Worm (Caenorhabditis elegans) whole organism, L4 larva: ENCODE results near the gene ctsa-1.2.
A peak's percentile ranks its signal among the peaks of the same experiment; 100 is the strongest.

Experiments
- D1046.2 ChIP-seq: fragments of 200-800 bp; sonication (Bioruptor generic); IDR thresholded peaks from 2 replicates; pipeline ENCODE4 v1.3.6; 2022; ENCODE audit warnings: missing genetic modification characterization, missing compliant biosample characterization
- F10B5.3 ChIP-seq: sonication (generic microtip); optimal IDR thresholded peaks from 2 replicates; lab custom pipeline; 2016; ENCODE audit warnings: mild to moderate bottlenecking, missing genetic modification characterization, missing compliant biosample characterization
- F37D6.2 ChIP-seq: sonication (generic microtip); optimal IDR thresholded peaks from 2 replicates; lab custom pipeline; 2016; ENCODE audit warnings: mild to moderate bottlenecking, missing genetic modification characterization, missing compliant biosample characterization
- T26A8.4 ChIP-seq: fragments of 200-800 bp; sonication (Bioruptor generic); IDR thresholded peaks from 2 replicates; pipeline ENCODE4 v1.3.6; 2022; ENCODE audit warnings: missing genetic modification characterization, missing compliant biosample characterization
- Y75B8A.6 ChIP-seq: fragments of 200-800 bp; sonication (Bioruptor generic); IDR thresholded peaks from 2 replicates; pipeline ENCODE4 v1.3.6; 2022; ENCODE audit warnings: missing genetic modification reagents, missing genetic modification characterization, missing compliant biosample characterization
- ZK337.2 ChIP-seq: fragments of 200-800 bp; sonication (Bioruptor generic); IDR thresholded peaks from 2 replicates; pipeline ENCODE4 v1.3.6; 2022; ENCODE audit warnings: missing genetic modification reagents, missing genetic modification characterization, missing compliant biosample characterization
- aha-1 ChIP-seq: fragments of 150-350 bp; peaks from one replicate; lab custom pipeline; 2014; ENCODE audit warnings: missing biosample characterization, missing genetic modification characterization
- ceh-28 ChIP-seq: fragments of 150-350 bp; optimal IDR thresholded peaks from 2 replicates; lab custom pipeline; 2014; ENCODE audit warnings: missing biosample characterization, missing genetic modification reagents, missing genetic modification characterization
- ceh-32 ChIP-seq: sonication (generic microtip); optimal IDR thresholded peaks from 2 replicates; lab custom pipeline; 2016; ENCODE audit warnings: mild to moderate bottlenecking, missing genetic modification characterization, missing compliant biosample characterization; ENCODE audit not compliant: poor library complexity
- ceh-44 ChIP-seq: fragments of 200-800 bp; sonication (Bioruptor generic); IDR thresholded peaks from 2 replicates; pipeline ENCODE4 v1.3.6; 2022; ENCODE audit warnings: missing genetic modification reagents, missing genetic modification characterization, missing compliant biosample characterization
- ceh-62 ChIP-seq: sonication (generic microtip); optimal IDR thresholded peaks from 2 replicates; lab custom pipeline; 2017; ENCODE audit warnings: missing biosample characterization, missing genetic modification characterization
- ceh-82 ChIP-seq: sonication (generic microtip); optimal IDR thresholded peaks from 2 replicates; lab custom pipeline; 2017; ENCODE audit warnings: missing biosample characterization, missing genetic modification characterization
- cey-2 ChIP-seq: sonication (generic microtip); optimal IDR thresholded peaks from 3 replicates; lab custom pipeline; 2017; ENCODE audit warnings: missing genetic modification characterization, mild to moderate bottlenecking, missing compliant biosample characterization, antibody characterized with exemption, borderline replicate concordance; ENCODE audit not compliant: insufficient read depth
- daf-16 ChIP-seq, 3 experiments: sonication (generic microtip); optimal IDR thresholded peaks; 2 replicates each; lab custom pipeline; 2016 to 2017; ENCODE audit warnings: missing genetic modification characterization in 3 of 3, missing genetic modification reagents in 3 of 3, mild to moderate bottlenecking in 2 of 3, missing compliant biosample characterization in 2 of 3, missing biosample characterization in 1 of 3, moderate library complexity in 1 of 3
- dmd-6 ChIP-seq: fragments of 200-800 bp; sonication (Bioruptor generic); IDR thresholded peaks from 2 replicates; pipeline ENCODE4 v1.3.6; 2022; ENCODE audit warnings: missing genetic modification reagents, missing genetic modification characterization, missing compliant biosample characterization
- dve-1 ChIP-seq: sonication (generic microtip); optimal IDR thresholded peaks from 2 replicates; lab custom pipeline; 2017; ENCODE audit warnings: antibody characterized with exemption, mild to moderate bottlenecking, missing genetic modification characterization, missing compliant biosample characterization; ENCODE audit not compliant: insufficient read depth
- egl-27 ChIP-seq: sonication (generic microtip); optimal IDR thresholded peaks from 3 replicates; lab custom pipeline; 2017; ENCODE audit warnings: missing biosample characterization, missing genetic modification reagents, missing genetic modification characterization
- fos-1 ChIP-seq: fragments of 150-350 bp; optimal IDR thresholded peaks from 2 replicates; lab custom pipeline; 2014; ENCODE audit warnings: missing biosample characterization, missing genetic modification characterization
- gei-8 ChIP-seq: fragments of 200-800 bp; sonication (Bioruptor generic); optimal IDR thresholded peaks from 2 replicates; lab custom pipeline; 2018; ENCODE audit warnings: mild to moderate bottlenecking, missing genetic modification characterization, missing compliant biosample characterization
- hif-1 ChIP-seq, 2 experiments: sonication (generic microtip); optimal IDR thresholded peaks; 2 replicates each; lab custom pipeline; 2016 to 2017; ENCODE audit warnings: missing compliant biosample characterization in 2 of 2, missing genetic modification characterization in 2 of 2, missing genetic modification reagents in 2 of 2, missing genotype in 2 of 2, mild to moderate bottlenecking in 1 of 2
- jun-1 ChIP-seq: fragments of 150-350 bp; optimal IDR thresholded peaks from 2 replicates; lab custom pipeline; 2014; ENCODE audit warnings: missing biosample characterization, missing genetic modification reagents, missing genetic modification characterization
- lin-13 ChIP-seq: fragments of 150-350 bp; optimal IDR thresholded peaks from 2 replicates; lab custom pipeline; 2014; ENCODE audit warnings: missing biosample characterization, missing genetic modification reagents, missing genetic modification characterization
- lin-15B ChIP-seq: fragments of 150-350 bp; sonication (generic microtip); optimal IDR thresholded peaks from 3 replicates; lab custom pipeline; 2014; ENCODE audit warnings: missing biosample characterization, missing genetic modification characterization
- lir-3 ChIP-seq: sonication (generic microtip); optimal IDR thresholded peaks from 2 replicates; lab custom pipeline; 2016; ENCODE audit warnings: mild to moderate bottlenecking, missing genetic modification characterization, missing compliant biosample characterization
- lsy-2 ChIP-seq, 2 experiments: fragments of 150-350 bp in 1 of 2; sonication (generic microtip) in 1 of 2; optimal IDR thresholded peaks; 2 replicates each; lab custom pipeline; 2014 to 2017; ENCODE audit warnings: missing biosample characterization in 2 of 2, missing genetic modification characterization in 2 of 2
- mdl-1 ChIP-seq, 2 experiments: fragments of 150-350 bp in 1 of 2; sonication (generic microtip) in 1 of 2; optimal IDR thresholded peaks; 2 replicates each; lab custom pipeline; 2014 to 2017; ENCODE audit warnings: missing biosample characterization in 2 of 2, missing genetic modification characterization in 2 of 2
- mep-1 ChIP-seq: fragments of 150-350 bp; sonication (generic microtip); optimal IDR thresholded peaks from 3 replicates; lab custom pipeline; 2014; ENCODE audit warnings: missing biosample characterization, missing genetic modification characterization
- mes-2 ChIP-seq: sonication (generic microtip); optimal IDR thresholded peaks from 2 replicates; lab custom pipeline; 2016; ENCODE audit warnings: missing genotype, mild to moderate bottlenecking, missing genetic modification characterization, missing compliant biosample characterization; ENCODE audit not compliant: poor library complexity, severe bottlenecking
- mxl-3 ChIP-seq: fragments of 200-800 bp; sonication (Bioruptor generic); optimal IDR thresholded peaks from 2 replicates; lab custom pipeline; 2018; ENCODE audit warnings: mild to moderate bottlenecking, missing genetic modification characterization, missing compliant biosample characterization
- nhr-10 ChIP-seq: fragments of 150-350 bp; optimal IDR thresholded peaks from 2 replicates; lab custom pipeline; 2014; ENCODE audit warnings: missing biosample characterization, missing genetic modification characterization
- nhr-102 ChIP-seq: sonication (generic microtip); optimal IDR thresholded peaks from 2 replicates; lab custom pipeline; 2016; ENCODE audit warnings: mild to moderate bottlenecking, missing genetic modification characterization, moderate library complexity, missing compliant biosample characterization
- nhr-11 ChIP-seq: fragments of 150-350 bp; optimal IDR thresholded peaks from 2 replicates; lab custom pipeline; 2014; ENCODE audit warnings: missing biosample characterization, missing genetic modification characterization
- nhr-111 ChIP-seq: fragments of 200-800 bp; sonication (Bioruptor generic); optimal IDR thresholded peaks from 2 replicates; lab custom pipeline; 2018; ENCODE audit warnings: mild to moderate bottlenecking, missing genetic modification characterization, missing compliant biosample characterization
- nhr-237 ChIP-seq: sonication (generic microtip); optimal IDR thresholded peaks from 2 replicates; lab custom pipeline; 2017; ENCODE audit warnings: missing biosample characterization, missing genetic modification characterization
- nhr-25 ChIP-seq: sonication (generic microtip); optimal IDR thresholded peaks from 2 replicates; lab custom pipeline; 2017; ENCODE audit warnings: missing genetic modification characterization, mild to moderate bottlenecking, missing compliant biosample characterization, antibody characterized with exemption, moderate library complexity, borderline replicate concordance; ENCODE audit not compliant: insufficient read depth
- nhr-28 ChIP-seq: fragments of 150-350 bp; optimal IDR thresholded peaks from 2 replicates; lab custom pipeline; 2014; ENCODE audit warnings: missing biosample characterization, missing genetic modification characterization
- nhr-48 ChIP-seq: sonication (generic microtip); optimal IDR thresholded peaks from 2 replicates; lab custom pipeline; 2016; ENCODE audit warnings: mild to moderate bottlenecking, missing genetic modification characterization, missing compliant biosample characterization
- rbr-2 ChIP-seq: sonication (generic microtip); optimal IDR thresholded peaks from 2 replicates; lab custom pipeline; 2016; ENCODE audit warnings: missing genotype, missing genetic modification characterization, missing compliant biosample characterization
- set-16 ChIP-seq: fragments of 200-800 bp; sonication (Bioruptor generic); IDR thresholded peaks from 2 replicates; pipeline ENCODE4 v1.3.6; 2022; ENCODE audit warnings: missing genetic modification reagents, missing genetic modification characterization, missing compliant biosample characterization
- skn-1 ChIP-seq: fragments of 150-350 bp; optimal IDR thresholded peaks from 2 replicates; lab custom pipeline; 2014; ENCODE audit warnings: missing biosample characterization, missing genetic modification characterization
- snpc-1.2 ChIP-seq: fragments of 200-800 bp; sonication (Bioruptor generic); IDR thresholded peaks from 2 replicates; pipeline ENCODE4 v1.3.6; 2022; ENCODE audit warnings: missing genetic modification reagents, missing genetic modification characterization, missing compliant biosample characterization
- snpc-4 ChIP-seq: fragments of 150-350 bp; optimal IDR thresholded peaks from 2 replicates; lab custom pipeline; 2014; ENCODE audit warnings: missing biosample characterization, missing genetic modification characterization
- spr-3 ChIP-seq: fragments of 200-800 bp; sonication (Bioruptor generic); optimal IDR thresholded peaks from 2 replicates; lab custom pipeline; 2018; ENCODE audit warnings: mild to moderate bottlenecking, missing genetic modification characterization, missing compliant biosample characterization
- unc-39 ChIP-seq: sonication (generic microtip); optimal IDR thresholded peaks from 2 replicates; lab custom pipeline; 2017; ENCODE audit warnings: missing biosample characterization, missing genetic modification characterization
- unc-62 ChIP-seq, 3 experiments: fragments of 150-350 bp in 1 of 3; sonication (generic microtip); optimal IDR thresholded peaks in 2 of 3; peaks in 1 of 3; 1 replicate in 1 of 3; 2 replicates in 2 of 3; lab custom pipeline; 2014 to 2017; ENCODE audit warnings: missing biosample characterization in 3 of 3, missing genetic modification characterization in 3 of 3, missing genetic modification reagents in 3 of 3, missing genotype in 1 of 3
- zfp-2 ChIP-seq: sonication (generic microtip); optimal IDR thresholded peaks from 2 replicates; lab custom pipeline; 2016; ENCODE audit warnings: mild to moderate bottlenecking, missing genetic modification characterization, missing compliant biosample characterization
- zip-11 ChIP-seq: fragments of 200-800 bp; sonication (Bioruptor generic); IDR thresholded peaks from 2 replicates; pipeline ENCODE4 v1.3.6; 2022; ENCODE audit warnings: missing genetic modification characterization, missing compliant biosample characterization
- ztf-11 ChIP-seq: fragments of 150-350 bp; optimal IDR thresholded peaks from 2 replicates; lab custom pipeline; 2014; ENCODE audit warnings: missing biosample characterization, missing genetic modification characterization

ctsa-1.2 gene

ce11 chrII:11700635-11701034 is 38.5 kb upstream of the ctsa-1.2 start:
- TF ChIP-seq egl-27 (no peak), gei-8 (no peak), ceh-82 (tag; lab: Kevin White, UChicago) (no peak), lin-13 (no peak), lsy-2 (tag; optimal IDR thresholded peaks at IDR 0.05; lab: Kevin White, UChicago) (no peak), rbr-2 (tag; lab: Kevin White, UChicago) (no peak), daf-16 (GFP tag; optimal IDR thresholded peaks at IDR 0.05; lab: Kevin White, UChicago) (no peak), daf-16 (tag; optimal IDR thresholded peaks at IDR 0.05; lab: Kevin White, UChicago) (no peak)

DNA sequence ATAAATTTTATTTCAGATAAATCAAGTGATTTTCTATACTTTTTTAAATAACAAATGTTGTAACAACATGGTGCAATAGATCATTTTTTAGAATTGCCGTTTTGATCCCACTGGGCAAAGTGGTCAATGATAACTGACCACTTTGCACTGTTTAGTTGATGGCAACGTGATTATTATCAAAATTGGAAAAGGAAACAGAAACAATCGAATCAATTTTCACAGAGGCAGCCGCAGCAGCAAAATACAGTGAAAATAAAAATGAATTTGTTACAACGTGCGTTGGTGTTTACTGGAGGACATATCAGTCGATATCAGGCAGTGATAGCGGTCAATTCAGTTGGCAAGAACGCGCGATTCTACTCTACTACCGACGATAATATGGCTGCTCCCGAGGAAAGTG is 33.4 kb upstream of the ctsa-1.2 start, which contains the start of gene VF13D12L.3:
Gene VF13D12L.3 (plus strand): TSS at position 223 of the 400 bp plus-strand sequence.
- TF ChIP-seq hif-1 (tag; optimal IDR thresholded peaks at IDR 0.05; lab: Kevin White, UChicago) (peak in 1 of 2 experiments; percentile 86), mep-1 (tag; lab: Kevin White, UChicago) (no peak), F37D6.2 (tag; lab: Kevin White, UChicago) (no peak), daf-16 (GFP tag; optimal IDR thresholded peaks at IDR 0.05; lab: Kevin White, UChicago) (no peak), daf-16 (tag; optimal IDR thresholded peaks at IDR 0.05; lab: Kevin White, UChicago) (peak; percentile 74), nhr-237 (tag; lab: Kevin White, UChicago) (no peak), snpc-4 (tag; lab: Kevin White, UChicago) (no peak), nhr-11 (no peak), jun-1 (tag; lab: Kevin White, UChicago) (no peak), nhr-28 (tag; lab: Kevin White, UChicago) (peak; percentile 63), lir-3 (tag; lab: Kevin White, UChicago) (no peak), egl-27 (no peak), nhr-48 (no peak), cey-2 (tag; lab: Kevin White, UChicago) (no peak), lsy-2 (tag; optimal IDR thresholded peaks at IDR 0.05; lab: Kevin White, UChicago) (no peak), nhr-25 (tag; lab: Kevin White, UChicago) (no peak), dmd-6 (GFP tag; lab: Robert Waterston, UW) (peak; percentile 50), snpc-1.2 (no peak), ceh-62 (tag; lab: Kevin White, UChicago) (no peak), mxl-3 (GFP tag; lab: Kevin White, UChicago) (peak; percentile 84), nhr-102 (tag; lab: Kevin White, UChicago) (no peak), ZK337.2 (GFP tag; lab: Robert Waterston, UW) (no peak), nhr-10 (tag; lab: Kevin White, UChicago) (no peak), skn-1 (tag; lab: Kevin White, UChicago) (no peak), ztf-11 (tag; lab: Kevin White, UChicago) (no peak), spr-3 (GFP tag; lab: Kevin White, UChicago) (no peak), unc-62 (GFP tag; optimal IDR thresholded peaks at IDR 0.05 in 1 of 2; lab: Kevin White, UChicago) (peak in 1 of 2 experiments; percentile 67), unc-62 (tag; optimal IDR thresholded peaks at IDR 0.05; lab: Kevin White, UChicago) (no peak), mes-2 (tag; lab: Kevin White, UChicago) (no peak), F10B5.3 (no peak), T26A8.4 (GFP tag; lab: Robert Waterston, UW) (no peak), mdl-1 (tag; optimal IDR thresholded peaks at IDR 0.05; lab: Kevin White, UChicago) (peak in 1 of 2 experiments; percentile 40), ceh-32 (tag; lab: Kevin White, UChicago) (no peak), dve-1 (tag; lab: Kevin White, UChicago) (no peak), lin-15B (tag; lab: Kevin White, UChicago) (no peak), D1046.2 (GFP tag; lab: Robert Waterston, UW) (no peak), zfp-2 (tag; lab: Kevin White, UChicago) (no peak), set-16 (no peak), fos-1 (no peak), ceh-44 (no peak), zip-11 (no peak), rbr-2 (tag; lab: Kevin White, UChicago) (no peak), nhr-111 (GFP tag; lab: Kevin White, UChicago) (no peak), aha-1 (tag; lab: Kevin White, UChicago) (no peak), unc-39 (no peak), ceh-28 (tag; lab: Kevin White, UChicago) (no peak), Y75B8A.6 (no peak)
